Fruit fly (Drosophila melanogaster) whole organism, prepupa: ENCODE data around the gene CG43329.

Experiments used
- Blimp-1 ChIP-seq: fragments of 200-800 bp; sonication (Bioruptor generic); optimal IDR thresholded peaks from 3 replicates; lab custom pipeline; 2017; ENCODE audit warnings: missing biosample characterization, missing genetic modification characterization, mild to moderate bottlenecking, moderate library complexity, missing genetic modification reagents
- CG10631 ChIP-seq: fragments of 200-800 bp; sonication (Bioruptor generic); optimal IDR thresholded peaks from 2 replicates; lab custom pipeline; 2016; ENCODE audit warnings: missing biosample characterization, missing genetic modification characterization
- CG11294 ChIP-seq: fragments of 200-800 bp; sonication (Bioruptor generic); IDR thresholded peaks from 2 replicates; pipeline ENCODE4 v1.3.6; 2022; ENCODE audit warnings: missing biosample characterization, missing genetic modification characterization
- CG11902 ChIP-seq: fragments of 200-800 bp; sonication (Bioruptor generic); optimal IDR thresholded peaks from 3 replicates; lab custom pipeline; 2016; ENCODE audit warnings: missing biosample characterization, missing genetic modification characterization
- CG15336 ChIP-seq: fragments of 200-800 bp; sonication (Bioruptor generic); IDR thresholded peaks from 2 replicates; pipeline ENCODE4 v1.3.6; 2022; ENCODE audit warnings: missing biosample characterization, missing genetic modification characterization
- CG1621 ChIP-seq: fragments of 200-800 bp; sonication (Bioruptor generic); optimal IDR thresholded peaks from 3 replicates; lab custom pipeline; 2018; ENCODE audit warnings: missing biosample characterization, mild to moderate bottlenecking, missing genetic modification characterization
- CG32006 ChIP-seq: fragments of 200-800 bp; sonication (Bioruptor generic); optimal IDR thresholded peaks from 3 replicates; lab custom pipeline; 2017; ENCODE audit warnings: missing biosample characterization, mild to moderate bottlenecking, missing genetic modification characterization
- CG34406 ChIP-seq: fragments of 200-800 bp; sonication (Bioruptor generic); optimal IDR thresholded peaks from 3 replicates; lab custom pipeline; 2016; ENCODE audit warnings: missing biosample characterization, missing genetic modification characterization
- CG3919 ChIP-seq: fragments of 200-800 bp; sonication (Bioruptor generic); optimal IDR thresholded peaks from 3 replicates; lab custom pipeline; 2016; ENCODE audit warnings: missing biosample characterization, missing genetic modification characterization
- CG6163 ChIP-seq: fragments of 200-800 bp; sonication (Bioruptor generic); IDR thresholded peaks from 3 replicates; pipeline ENCODE4 v1.3.6; 2022; ENCODE audit warnings: missing biosample characterization, missing genetic modification characterization
- CG6276 ChIP-seq: fragments of 200-800 bp; sonication (Bioruptor generic); optimal IDR thresholded peaks from 2 replicates; lab custom pipeline; 2017; ENCODE audit warnings: missing biosample characterization, mild to moderate bottlenecking, missing genetic modification characterization
- CG6792 ChIP-seq: fragments of 200-800 bp; sonication (Bioruptor generic); optimal IDR thresholded peaks from 3 replicates; lab custom pipeline; 2016; ENCODE audit warnings: missing biosample characterization, missing genetic modification characterization
- CG6808 ChIP-seq: fragments of 200-800 bp; sonication (Bioruptor generic); optimal IDR thresholded peaks from 3 replicates; lab custom pipeline; 2017; ENCODE audit warnings: missing biosample characterization, missing genetic modification characterization, mild to moderate bottlenecking, moderate library complexity, missing genetic modification reagents
- CG6854 ChIP-seq: fragments of 200-800 bp; sonication (Bioruptor generic); optimal IDR thresholded peaks from 2 replicates; lab custom pipeline; 2017; ENCODE audit warnings: missing biosample characterization, mild to moderate bottlenecking, missing genetic modification characterization
- CG8319 ChIP-seq: fragments of 200-800 bp; sonication (Bioruptor generic); optimal IDR thresholded peaks from 3 replicates; lab custom pipeline; 2016; ENCODE audit warnings: missing biosample characterization, missing genetic modification characterization
- CG8632 ChIP-seq: fragments of 200-800 bp; sonication (Bioruptor generic); optimal IDR thresholded peaks from 3 replicates; lab custom pipeline; 2016; ENCODE audit warnings: missing biosample characterization, missing genetic modification characterization
- CG9139 ChIP-seq: fragments of 200-800 bp; sonication (Bioruptor generic); optimal IDR thresholded peaks from 3 replicates; lab custom pipeline; 2017; ENCODE audit warnings: missing biosample characterization, mild to moderate bottlenecking, missing genetic modification characterization
- Eip78C ChIP-seq: fragments of 200-800 bp; sonication (Bioruptor generic); peaks from one replicate; lab custom pipeline; 2016; ENCODE audit warnings: missing biosample characterization, missing genetic modification characterization
- Eip93F ChIP-seq: fragments of 200-800 bp; sonication (Bioruptor generic); optimal IDR thresholded peaks from 2 replicates; lab custom pipeline; 2016; ENCODE audit warnings: missing biosample characterization, mild to moderate bottlenecking, missing genetic modification characterization
- Ets21C ChIP-seq: fragments of 200-800 bp; sonication (Bioruptor generic); optimal IDR thresholded peaks from 3 replicates; lab custom pipeline; 2016; ENCODE audit warnings: missing biosample characterization, missing genetic modification characterization
- Ets96B ChIP-seq: fragments of 200-800 bp; optimal IDR thresholded peaks from 2 replicates; lab custom pipeline; 2019; ENCODE audit warnings: missing biosample characterization, mild to moderate bottlenecking, missing genetic modification characterization, moderate library complexity
- Hr39 ChIP-seq: fragments of 200-800 bp; sonication (Bioruptor generic); optimal IDR thresholded peaks from 2 replicates; lab custom pipeline; 2016; ENCODE audit warnings: missing biosample characterization, missing genetic modification characterization
- Lpt ChIP-seq: fragments of 200-800 bp; sonication (Bioruptor generic); optimal IDR thresholded peaks from 3 replicates; lab custom pipeline; 2016; ENCODE audit warnings: missing biosample characterization, missing genetic modification characterization
- OdsH ChIP-seq: fragments of 200-800 bp; sonication (Bioruptor generic); optimal IDR thresholded peaks from 3 replicates; lab custom pipeline; 2016; ENCODE audit warnings: missing biosample characterization, missing genetic modification characterization
- Sox102F ChIP-seq: fragments of 200-800 bp; sonication (Bioruptor generic); optimal IDR thresholded peaks from 2 replicates; lab custom pipeline; 2016; ENCODE audit warnings: missing biosample characterization, mild to moderate bottlenecking, missing genetic modification characterization
- Sox14 ChIP-seq: fragments of 200-800 bp; sonication (Bioruptor generic); optimal IDR thresholded peaks from 3 replicates; lab custom pipeline; 2016; ENCODE audit warnings: missing biosample characterization, missing genetic modification characterization
- Sox15 ChIP-seq: fragments of 200-800 bp; sonication (Bioruptor generic); optimal IDR thresholded peaks from 3 replicates; lab custom pipeline; 2016; ENCODE audit warnings: missing biosample characterization, missing genetic modification characterization
- acj6 ChIP-seq: fragments of 200-800 bp; sonication (Bioruptor generic); optimal IDR thresholded peaks from 3 replicates; lab custom pipeline; 2016; ENCODE audit warnings: missing biosample characterization, missing genetic modification characterization
- cyc ChIP-seq: fragments of 200-800 bp; sonication (Bioruptor generic); optimal IDR thresholded peaks from 3 replicates; lab custom pipeline; 2016; ENCODE audit warnings: missing biosample characterization, missing genetic modification characterization
- dac ChIP-seq: fragments of 200-800 bp; sonication (Bioruptor generic); optimal IDR thresholded peaks from 2 replicates; lab custom pipeline; 2017; ENCODE audit warnings: missing biosample characterization, mild to moderate bottlenecking, missing genetic modification characterization
- eg ChIP-seq: fragments of 200-800 bp; sonication (Bioruptor generic); IDR thresholded peaks from 3 replicates; pipeline ENCODE4 v1.3.6; 2022; ENCODE audit warnings: missing biosample characterization, missing genetic modification characterization
- esn ChIP-seq: fragments of 200-800 bp; sonication (Bioruptor generic); optimal IDR thresholded peaks from 2 replicates; lab custom pipeline; 2016; ENCODE audit warnings: missing biosample characterization, mild to moderate bottlenecking, missing genetic modification characterization, moderate library complexity
- fd59A ChIP-seq: fragments of 200-800 bp; sonication (Bioruptor generic); optimal IDR thresholded peaks from 2 replicates; lab custom pipeline; 2017; ENCODE audit warnings: missing biosample characterization, mild to moderate bottlenecking, missing genetic modification characterization, missing genetic modification reagents
- fkh ChIP-seq: fragments of 200-800 bp; sonication (Bioruptor generic); optimal IDR thresholded peaks from 3 replicates; lab custom pipeline; 2017; ENCODE audit warnings: missing biosample characterization, mild to moderate bottlenecking, missing genetic modification characterization, moderate library complexity
- net ChIP-seq: fragments of 200-800 bp; sonication (Bioruptor generic); optimal IDR thresholded peaks from 3 replicates; lab custom pipeline; 2016; ENCODE audit warnings: missing biosample characterization, missing genetic modification characterization
- salr ChIP-seq, 2 experiments: fragments of 200-800 bp; sonication (Bioruptor generic); optimal IDR thresholded peaks; 3 replicates each; lab custom pipeline; 2016 to 2018; ENCODE audit warnings: missing biosample characterization in 2 of 2, missing genetic modification characterization in 2 of 2, mild to moderate bottlenecking in 1 of 2
- spab ChIP-seq: fragments of 200-800 bp; sonication (Bioruptor generic); optimal IDR thresholded peaks from 2 replicates; lab custom pipeline; 2017; ENCODE audit warnings: missing biosample characterization, mild to moderate bottlenecking, missing genetic modification characterization, missing genetic modification reagents
- ss ChIP-seq, 2 experiments: fragments of 200-800 bp; sonication (Bioruptor generic); optimal IDR thresholded peaks; 2 replicates in 1 of 2; 3 replicates in 1 of 2; lab custom pipeline; 2017 to 2018; ENCODE audit warnings: mild to moderate bottlenecking in 2 of 2, missing biosample characterization in 2 of 2, missing genetic modification characterization in 2 of 2, moderate library complexity in 1 of 2
- svp ChIP-seq: fragments of 200-800 bp; sonication (Bioruptor generic); peaks from one replicate; lab custom pipeline; 2016; ENCODE audit warnings: missing biosample characterization, missing genetic modification characterization
- topi ChIP-seq: fragments of 200-800 bp; sonication (Bioruptor generic); optimal IDR thresholded peaks from 3 replicates; lab custom pipeline; 2016; ENCODE audit warnings: missing biosample characterization, missing genetic modification characterization
- vri ChIP-seq: fragments of 200-800 bp; sonication (Bioruptor generic); optimal IDR thresholded peaks from 3 replicates; lab custom pipeline; 2016; ENCODE audit warnings: missing biosample characterization, mild to moderate bottlenecking, missing genetic modification characterization

Gene CG43329

dm6 chr3L:22465486-22466402, 39.3 kb downstream of the CG43329 start, which contains the start of gene CG11438:
TSS of gene CG11438 (plus strand) at chr3L:22465619.
- TF ChIP-seq CG6808 (GFP tag; lab: Kevin White, UChicago): peak; percentile 100
- peak; percentile 31 to 53 for TF ChIP-seq ss (GFP tag; optimal IDR thresholded peaks at IDR 0.05; lab: Kevin White, UChicago)
- peak; percentile 7 for TF ChIP-seq Eip78C (GFP tag; lab: Kevin White, UChicago)
- no peak for TF ChIP-seq eg (GFP tag; lab: Robert Waterston, UW)
- TF ChIP-seq Ets96B (tag; lab: Kevin White, UChicago): no peak
- 0 out of 3 replicates have a peak, but pooled peaks have one; percentile 10 for TF ChIP-seq CG6163 (GFP tag; lab: Robert Waterston, UW)
- peak; percentile 84 for TF ChIP-seq CG6854 (GFP tag; lab: Kevin White, UChicago)
- TF ChIP-seq Blimp-1 (GFP tag; lab: Kevin White, UChicago): peak; percentile 89
- TF ChIP-seq svp (GFP tag; lab: Kevin White, UChicago): peak; percentile 60
- no peak for TF ChIP-seq esn (GFP tag; lab: Kevin White, UChicago)
- TF ChIP-seq spab (GFP tag; lab: Kevin White, UChicago): no peak
- TF ChIP-seq CG8632 (GFP tag; lab: Kevin White, UChicago): no peak
- TF ChIP-seq CG3919: peak; percentile 4
- TF ChIP-seq CG1621 (tag; lab: Kevin White, UChicago): peak; percentile 4
- peak; percentile 61 for TF ChIP-seq fkh (GFP tag; lab: Kevin White, UChicago)

dm6 chr3L:22463412-22463811, 41.6 kb downstream of the CG43329 start:
- peak; percentile 87 for TF ChIP-seq svp (GFP tag; lab: Kevin White, UChicago)
- no peak for TF ChIP-seq OdsH (GFP tag; lab: Kevin White, UChicago)
- TF ChIP-seq fkh (GFP tag; lab: Kevin White, UChicago): peak; percentile 28
- TF ChIP-seq ss (GFP tag; optimal IDR thresholded peaks at IDR 0.05; lab: Kevin White, UChicago): peak in 1 of 2 experiments; percentile 1
- no peak for TF ChIP-seq CG1621 (tag; lab: Kevin White, UChicago)
- no peak for TF ChIP-seq Lpt (GFP tag; lab: Kevin White, UChicago)
- peak; percentile 28; the same call in 1 of the 3 replicates for TF ChIP-seq CG6163 (GFP tag; lab: Robert Waterston, UW)

- TF ChIP-seq CG6163 (GFP tag; lab: Robert Waterston, UW): peak; percentile 47; the same call in 1 of the 3 replicates
- no peak for TF ChIP-seq fd59A (GFP tag; lab: Kevin White, UChicago)
- no peak for TF ChIP-seq CG6276
- TF ChIP-seq cyc: no peak
- no peak for TF ChIP-seq vri (GFP tag; lab: Kevin White, UChicago)
- TF ChIP-seq net (GFP tag; lab: Kevin White, UChicago): no peak
- TF ChIP-seq Ets96B (tag; lab: Kevin White, UChicago): peak; percentile 42
- TF ChIP-seq CG1621 (tag; lab: Kevin White, UChicago): no peak
- peak; percentile 18 for TF ChIP-seq Sox14 (GFP tag; lab: Kevin White, UChicago)
- no peak for TF ChIP-seq topi (GFP tag; lab: Kevin White, UChicago)
- peak in 1 of 2 experiments; percentile 9 for TF ChIP-seq salr (GFP tag; optimal IDR thresholded peaks at IDR 0.05; lab: Kevin White, UChicago)
- peak; percentile 9 for TF ChIP-seq CG10631 (GFP tag; lab: Kevin White, UChicago)
- TF ChIP-seq CG15336: peak; percentile 31; the same call in 1 of the 2 replicates
- no peak for TF ChIP-seq CG6854 (GFP tag; lab: Kevin White, UChicago)
- peak; percentile 36 for TF ChIP-seq CG32006 (GFP tag; lab: Kevin White, UChicago)
- no peak for TF ChIP-seq CG6792 (GFP tag; lab: Kevin White, UChicago)
- no peak for TF ChIP-seq dac (GFP tag; lab: Kevin White, UChicago)
- TF ChIP-seq Sox15 (GFP tag; lab: Kevin White, UChicago): no peak
- no peak for TF ChIP-seq CG8319
- no peak for TF ChIP-seq ss (GFP tag; optimal IDR thresholded peaks at IDR 0.05; lab: Kevin White, UChicago)
- peak; percentile 12 for TF ChIP-seq CG34406 (GFP tag; lab: Kevin White, UChicago)
- TF ChIP-seq CG11294 (GFP tag; lab: Robert Waterston, UW): no peak
- peak; percentile 13 for TF ChIP-seq acj6 (GFP tag; lab: Kevin White, UChicago)
- TF ChIP-seq Sox102F (GFP tag; lab: Kevin White, UChicago): no peak
- peak; percentile 41 for TF ChIP-seq fkh (GFP tag; lab: Kevin White, UChicago)
- no peak for TF ChIP-seq Hr39
- TF ChIP-seq Ets21C: no peak
- TF ChIP-seq OdsH (GFP tag; lab: Kevin White, UChicago): peak; percentile 34
- no peak for TF ChIP-seq CG11902
- no peak for TF ChIP-seq Eip93F
- TF ChIP-seq CG9139: no peak
These were observed 43.9 kb downstream of the CG43329 start, which contains the start of gene laza for dm6 chr3L:22460918-22461634. TSS of gene laza (minus strand) at chr3L:22461131.
